Fruit fly (Drosophila melanogaster) whole organism, embryonic: ENCODE measurements around the gene CG17841.

Source experiments
- Bteb2 ChIP-seq: fragments of 200-800 bp; sonication (Bioruptor generic); optimal IDR thresholded peaks from 2 replicates; lab custom pipeline; 2016; ENCODE audit warnings: missing biosample characterization, missing genetic modification characterization
- CG10267 ChIP-seq: fragments of 200-800 bp; sonication (Bioruptor generic); optimal IDR thresholded peaks from 2 replicates; lab custom pipeline; 2018; ENCODE audit warnings: missing biosample characterization, mild to moderate bottlenecking, missing genetic modification characterization, moderate library complexity
- CG11560 ChIP-seq: fragments of 200-800 bp; sonication (Bioruptor generic); IDR thresholded peaks from 3 replicates; pipeline ENCODE4 v1.3.6; 2022; ENCODE audit warnings: missing biosample characterization, missing genetic modification characterization
- CG12659 ChIP-seq: fragments of 200-800 bp; sonication (Bioruptor generic); optimal IDR thresholded peaks from 3 replicates; lab custom pipeline; 2017; ENCODE audit warnings: mild to moderate bottlenecking, missing biosample characterization, missing genetic modification reagents, missing genetic modification characterization
- CG13424 ChIP-seq: fragments of 200-800 bp; sonication (Bioruptor generic); optimal IDR thresholded peaks from 2 replicates; lab custom pipeline; 2019; ENCODE audit warnings: missing biosample characterization, mild to moderate bottlenecking, missing genetic modification characterization, moderate library complexity
- CG15514 ChIP-seq: fragments of 200-800 bp; sonication (Bioruptor generic); optimal IDR thresholded peaks from 3 replicates; lab custom pipeline; 2017; ENCODE audit warnings: missing biosample characterization, missing genetic modification characterization, mild to moderate bottlenecking, moderate library complexity, missing genetic modification reagents
- CG15696 ChIP-seq: fragments of 200-800 bp; sonication (Bioruptor generic); optimal IDR thresholded peaks from 2 replicates; lab custom pipeline; 2019; ENCODE audit warnings: missing biosample characterization, mild to moderate bottlenecking, missing genetic modification characterization, moderate library complexity
- CG17328 ChIP-seq: fragments of 200-800 bp; sonication (Bioruptor generic); IDR thresholded peaks from 2 replicates; pipeline ENCODE4 v1.3.6; 2022; ENCODE audit warnings: missing biosample characterization, missing genetic modification characterization
- CG2129 ChIP-seq: fragments of 200-800 bp; sonication (Bioruptor generic); IDR thresholded peaks from 2 replicates; pipeline ENCODE4 v1.3.6; 2022; ENCODE audit warnings: missing biosample characterization, missing genetic modification characterization; ENCODE audit not compliant: partially characterized antibody
- CG32772 ChIP-seq: fragments of 200-800 bp; sonication (Bioruptor generic); IDR thresholded peaks from 2 replicates; pipeline ENCODE4 v1.3.6; 2022; ENCODE audit warnings: missing biosample characterization, missing genetic modification characterization
- CG34422 ChIP-seq: fragments of 200-800 bp; sonication (Bioruptor generic); IDR thresholded peaks from 3 replicates; pipeline ENCODE4 v1.3.6; 2022; ENCODE audit warnings: missing biosample characterization, missing genetic modification characterization
- CG4424 ChIP-seq: fragments of 200-800 bp; sonication (Bioruptor generic); optimal IDR thresholded peaks from 3 replicates; lab custom pipeline; 2016; ENCODE audit warnings: missing biosample characterization, missing genetic modification characterization
- CG6791 ChIP-seq: fragments of 200-800 bp; sonication (Bioruptor generic); IDR thresholded peaks from 3 replicates; pipeline ENCODE4 v1.3.6; 2022; ENCODE audit warnings: missing biosample characterization, missing genetic modification characterization; ENCODE audit not compliant: partially characterized antibody
- CG7963 ChIP-seq: fragments of 200-800 bp; sonication (Bioruptor generic); IDR thresholded peaks from 3 replicates; pipeline ENCODE4 v1.3.6; 2022; ENCODE audit warnings: missing biosample characterization, missing genetic modification characterization; ENCODE audit not compliant: partially characterized antibody
- CG9797 ChIP-seq: fragments of 200-800 bp; sonication (Bioruptor generic); optimal IDR thresholded peaks from 3 replicates; lab custom pipeline; 2018; ENCODE audit warnings: missing biosample characterization, mild to moderate bottlenecking, missing genetic modification characterization
- Camta ChIP-seq: fragments of 200-800 bp; sonication (Bioruptor generic); optimal IDR thresholded peaks from 2 replicates; lab custom pipeline; 2016; ENCODE audit warnings: missing biosample characterization, missing genetic modification characterization
- Dp ChIP-seq: fragments of 200-800 bp; sonication (Bioruptor generic); optimal IDR thresholded peaks from 2 replicates; lab custom pipeline; 2018; ENCODE audit warnings: missing biosample characterization, mild to moderate bottlenecking, missing genetic modification characterization, moderate library complexity
- Dref ChIP-seq: fragments of 200-800 bp; sonication (Bioruptor generic); IDR thresholded peaks from 2 replicates; pipeline ENCODE4 v1.3.6; 2022; ENCODE audit warnings: missing biosample characterization, missing genetic modification characterization
- HLH4C ChIP-seq: fragments of 200-800 bp; sonication (Bioruptor generic); IDR thresholded peaks from 3 replicates; pipeline ENCODE4 v1.3.6; 2022; ENCODE audit warnings: missing biosample characterization, missing genetic modification characterization; ENCODE audit not compliant: partially characterized antibody
- HmgZ ChIP-seq: fragments of 200-800 bp; sonication (Bioruptor generic); optimal IDR thresholded peaks from 2 replicates; lab custom pipeline; 2018; ENCODE audit warnings: missing biosample characterization, mild to moderate bottlenecking, missing genetic modification characterization
- MBD-R2 ChIP-seq: fragments of 200-800 bp; sonication (Bioruptor generic); IDR thresholded peaks from 2 replicates; pipeline ENCODE4 v1.3.6; 2022; ENCODE audit warnings: missing biosample characterization, missing genetic modification characterization
- Myb ChIP-seq: fragments of 200-800 bp; sonication (Bioruptor generic); optimal IDR thresholded peaks from 2 replicates; lab custom pipeline; 2016; ENCODE audit warnings: missing biosample characterization, missing genetic modification characterization
- Opbp ChIP-seq: fragments of 200-800 bp; sonication (Bioruptor generic); IDR thresholded peaks from 3 replicates; pipeline ENCODE4 v1.3.6; 2022; ENCODE audit warnings: missing biosample characterization, missing genetic modification characterization; ENCODE audit not compliant: partially characterized antibody
- Scr ChIP-seq: fragments of 200-800 bp; sonication (Bioruptor generic); IDR thresholded peaks from 2 replicates; pipeline ENCODE4 v1.3.6; 2022; ENCODE audit warnings: missing biosample characterization, missing genetic modification characterization; ENCODE audit not compliant: partially characterized antibody
- Tbp ChIP-seq: fragments of >200 bp; optimal IDR thresholded peaks from 2 replicates; lab custom pipeline; 2018; ENCODE audit warnings: missing biosample characterization, missing genetic modification characterization
- ash1 ChIP-seq: fragments of 200-800 bp; sonication (Bioruptor generic); optimal IDR thresholded peaks from 2 replicates; lab custom pipeline; 2018; ENCODE audit warnings: missing biosample characterization, mild to moderate bottlenecking, missing genetic modification characterization
- az2 ChIP-seq: fragments of 200-800 bp; sonication (Bioruptor generic); optimal IDR thresholded peaks from 3 replicates; lab custom pipeline; 2016; ENCODE audit warnings: missing biosample characterization, missing genetic modification characterization
- chif ChIP-seq, 2 experiments: fragments of 200-800 bp; sonication (Bioruptor generic); optimal IDR thresholded peaks; 3 replicates each; lab custom pipeline; 2016; ENCODE audit warnings: missing biosample characterization in 2 of 2, missing genetic modification characterization in 2 of 2
- corto ChIP-seq: fragments of 200-800 bp; sonication (Bioruptor generic); optimal IDR thresholded peaks from 2 replicates; lab custom pipeline; 2016; ENCODE audit warnings: missing biosample characterization, mild to moderate bottlenecking, missing genetic modification characterization, moderate library complexity
- crc ChIP-seq: fragments of 200-800 bp; sonication (Bioruptor generic); optimal IDR thresholded peaks from 2 replicates; lab custom pipeline; 2016; ENCODE audit warnings: missing biosample characterization, missing genetic modification characterization
- da ChIP-seq: fragments of 200-800 bp; sonication (Bioruptor generic); optimal IDR thresholded peaks from 2 replicates; lab custom pipeline; 2016; ENCODE audit warnings: missing biosample characterization, missing genetic modification characterization
- eve ChIP-seq, 2 experiments: fragments of >200 bp; optimal IDR thresholded peaks; 2 replicates each; lab custom pipeline; 2017; ENCODE audit warnings: missing biosample characterization in 2 of 2, missing genetic modification characterization in 2 of 2
- fd64A ChIP-seq: fragments of 200-800 bp; sonication (Bioruptor generic); optimal IDR thresholded peaks from 3 replicates; lab custom pipeline; 2018; ENCODE audit warnings: missing biosample characterization, mild to moderate bottlenecking, missing genetic modification characterization
- fd96Cb ChIP-seq: fragments of 200-800 bp; sonication (Bioruptor generic); optimal IDR thresholded peaks from 2 replicates; lab custom pipeline; 2018; ENCODE audit warnings: missing biosample characterization, mild to moderate bottlenecking, missing genetic modification characterization, moderate library complexity
- fru ChIP-seq: fragments of >200 bp; optimal IDR thresholded peaks from 2 replicates; lab custom pipeline; 2017
- gsb ChIP-seq: fragments of 200-800 bp; sonication (Bioruptor generic); IDR thresholded peaks from 2 replicates; pipeline ENCODE4 v1.3.6; 2022; ENCODE audit warnings: missing biosample characterization, missing genetic modification characterization
- gt ChIP-seq: fragments of 200-800 bp; sonication (Bioruptor generic); IDR thresholded peaks from 2 replicates; pipeline ENCODE4 v1.3.6; 2022; ENCODE audit warnings: missing biosample characterization, missing genetic modification characterization
- lab ChIP-seq: fragments of 200-800 bp; sonication (Bioruptor generic); optimal IDR thresholded peaks from 3 replicates; lab custom pipeline; 2017; ENCODE audit warnings: missing biosample characterization, missing genetic modification characterization, mild to moderate bottlenecking, moderate library complexity, missing genetic modification reagents
- lov ChIP-seq, 2 experiments: fragments of 200-800 bp in 1 of 2; fragments of >200 bp in 1 of 2; sonication (Bioruptor generic) in 1 of 2; IDR thresholded peaks in 1 of 2; optimal IDR thresholded peaks in 1 of 2; 2 replicates in 1 of 2; 3 replicates in 1 of 2; pipeline versions ENCODE4 v1.3.6 to Lab custom; 2017 to 2022; ENCODE audit warnings: missing biosample characterization in 1 of 2, missing genetic modification characterization in 1 of 2
- mirr ChIP-seq: fragments of 200-800 bp; sonication (Bioruptor generic); optimal IDR thresholded peaks from 3 replicates; lab custom pipeline; 2018; ENCODE audit warnings: missing biosample characterization, mild to moderate bottlenecking, missing genetic modification characterization
- nau ChIP-seq: fragments of 200-800 bp; sonication (Bioruptor generic); optimal IDR thresholded peaks from 3 replicates; lab custom pipeline; 2017; ENCODE audit warnings: missing biosample characterization, mild to moderate bottlenecking, missing genetic modification characterization, missing genetic modification reagents
- nerfin-2 ChIP-seq: fragments of 200-800 bp; sonication (Bioruptor generic); IDR thresholded peaks from 2 replicates; pipeline ENCODE4 v1.3.6; 2022; ENCODE audit warnings: missing biosample characterization, missing genetic modification characterization; ENCODE audit not compliant: partially characterized antibody
- ro ChIP-seq: fragments of 200-800 bp; sonication (Bioruptor generic); IDR thresholded peaks from 2 replicates; pipeline ENCODE4 v1.3.6; 2022; ENCODE audit warnings: missing biosample characterization, missing genetic modification characterization
- sna ChIP-seq: fragments of 200-800 bp; sonication (Bioruptor generic); IDR thresholded peaks from 2 replicates; pipeline ENCODE4 v1.3.6; 2022; ENCODE audit warnings: missing biosample characterization, missing genetic modification characterization; ENCODE audit not compliant: partially characterized antibody
- stc ChIP-seq: fragments of 200-800 bp; sonication (Bioruptor generic); IDR thresholded peaks from 2 replicates; pipeline ENCODE4 v1.3.6; 2022; ENCODE audit warnings: missing biosample characterization, missing genetic modification characterization
- sug ChIP-seq: fragments of 200-800 bp; optimal IDR thresholded peaks from 2 replicates; lab custom pipeline; 2019; ENCODE audit warnings: missing biosample characterization, mild to moderate bottlenecking, missing genetic modification characterization, moderate library complexity
- tap ChIP-seq: fragments of 200-800 bp; optimal IDR thresholded peaks from 3 replicates; lab custom pipeline; 2019; ENCODE audit warnings: missing biosample characterization, mild to moderate bottlenecking, missing genetic modification characterization, moderate library complexity
- tll ChIP-seq, 2 experiments: fragments of 200-800 bp in 1 of 2; fragments of >200 bp in 1 of 2; sonication (Bioruptor generic) in 1 of 2; optimal IDR thresholded peaks; 2 replicates each; lab custom pipeline; 2017 to 2019; ENCODE audit warnings: missing biosample characterization in 2 of 2, missing genetic modification characterization in 2 of 2, mild to moderate bottlenecking in 1 of 2, moderate library complexity in 1 of 2
- tna ChIP-seq: fragments of 200-800 bp; sonication (Bioruptor generic); IDR thresholded peaks from 2 replicates; pipeline ENCODE4 v1.3.6; 2022; ENCODE audit warnings: missing biosample characterization, missing genetic modification characterization; ENCODE audit not compliant: partially characterized antibody
- wek ChIP-seq: fragments of 200-800 bp; sonication (Bioruptor generic); optimal IDR thresholded peaks from 3 replicates; lab custom pipeline; 2018; ENCODE audit warnings: missing biosample characterization, mild to moderate bottlenecking, missing genetic modification characterization, moderate library complexity

CG17841 gene

DNA sequence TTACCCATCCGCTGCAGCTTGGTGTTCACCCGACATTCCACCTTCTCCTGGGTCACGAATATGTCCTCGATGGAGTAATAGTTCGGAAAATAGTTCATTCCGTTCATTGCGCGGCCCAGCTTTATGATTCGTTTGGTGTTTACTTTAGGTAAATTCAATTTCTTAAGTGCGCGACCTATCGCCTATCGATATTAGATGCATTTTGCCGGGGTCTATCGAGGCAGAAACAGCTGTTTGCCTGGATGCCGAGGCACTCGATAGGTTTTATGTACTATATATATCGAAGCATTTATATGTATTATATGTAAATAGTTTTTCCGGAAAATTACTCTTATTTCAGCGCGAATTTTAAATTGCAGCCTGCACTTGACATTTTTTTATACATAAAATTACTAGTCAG lies 17.1 kb downstream of the CG17841 start (continued):
- no peak for TF ChIP-seq CG4424 (GFP tag; lab: Kevin White, UChicago)
- peak; percentile 63 for TF ChIP-seq Scr (GFP tag; lab: Robert Waterston, UW)
- TF ChIP-seq tna: peak; percentile 80
- TF ChIP-seq wek: no peak
- peak; percentile 65 for TF ChIP-seq Dref (GFP tag; lab: Robert Waterston, UW)
- peak; percentile 63 for TF ChIP-seq Dp
- TF ChIP-seq HLH4C (GFP tag; lab: Robert Waterston, UW): peak; percentile 76
- TF ChIP-seq CG13424 (tag; lab: Kevin White, UChicago): no peak
- TF ChIP-seq Camta: no peak
- TF ChIP-seq CG11560 (tag; lab: Robert Waterston, UW): peak; percentile 35; the same call in 1 of the 3 replicates
- no peak for TF ChIP-seq gsb
- peak; percentile 75; the same call in 2 of the 3 replicates for TF ChIP-seq Opbp (GFP tag; lab: Robert Waterston, UW)
- no peak for TF ChIP-seq stc (GFP tag; lab: Robert Waterston, UW)
- no peak for TF ChIP-seq fru (lab: Kevin White, UChicago)
- no peak for TF ChIP-seq da (GFP tag; lab: Kevin White, UChicago)
- no peak for TF ChIP-seq chif (GFP tag; optimal IDR thresholded peaks at IDR 0.05; lab: Kevin White, UChicago)
- no peak for TF ChIP-seq fd64A
- TF ChIP-seq gt (GFP tag; lab: Robert Waterston, UW): no peak
- TF ChIP-seq CG2129: 0 out of 2 replicates have a peak, but pooled peaks have one; percentile 18
- no peak for TF ChIP-seq CG32772 (GFP tag; lab: Robert Waterston, UW)
- no peak for TF ChIP-seq nau (GFP tag; lab: Kevin White, UChicago)
- peak; percentile 60 for TF ChIP-seq nerfin-2
- TF ChIP-seq MBD-R2 (GFP tag; lab: Robert Waterston, UW): peak; percentile 48; the same call in 1 of the 2 replicates
- TF ChIP-seq Bteb2 (GFP tag; lab: Kevin White, UChicago): no peak
- TF ChIP-seq CG7963 (GFP tag; lab: Robert Waterston, UW): peak; percentile 62; the same call in 1 of the 3 replicates
- no peak for TF ChIP-seq CG9797 (GFP tag; lab: Kevin White, UChicago)
- TF ChIP-seq ro: no peak
- TF ChIP-seq CG15514 (GFP tag; lab: Kevin White, UChicago): peak; percentile 3
- TF ChIP-seq mirr (GFP tag; lab: Kevin White, UChicago): no peak
- TF ChIP-seq CG17328 (GFP tag; lab: Robert Waterston, UW): no peak
- TF ChIP-seq lab (GFP tag; lab: Kevin White, UChicago): no peak
- no peak for TF ChIP-seq HmgZ (tag; lab: Kevin White, UChicago)
- no peak for TF ChIP-seq tap (tag; lab: Kevin White, UChicago)
- no peak for TF ChIP-seq Myb (GFP tag; lab: Kevin White, UChicago)
- no peak for TF ChIP-seq Tbp
- TF ChIP-seq CG15696 (tag; lab: Kevin White, UChicago): no peak
- TF ChIP-seq CG12659 (GFP tag; lab: Kevin White, UChicago): no peak
- no peak for TF ChIP-seq eve (GFP tag; optimal IDR thresholded peaks at IDR 0.05; lab: Kevin White, UChicago)
- no peak for TF ChIP-seq crc (GFP tag; lab: Kevin White, UChicago)
- TF ChIP-seq CG10267 (tag; lab: Kevin White, UChicago): no peak
- no peak for TF ChIP-seq az2 (GFP tag; lab: Kevin White, UChicago)
- TF ChIP-seq corto (GFP tag; lab: Kevin White, UChicago): no peak
- TF ChIP-seq CG6791 (GFP tag; lab: Robert Waterston, UW): peak; percentile 80
- TF ChIP-seq tll (GFP tag; optimal IDR thresholded peaks at IDR 0.05; lab: Kevin White, UChicago): no peak
- TF ChIP-seq ash1: no peak
- TF ChIP-seq CG34422 (GFP tag; lab: Robert Waterston, UW): no peak
- no peak for TF ChIP-seq sug
- peak; percentile 55 for TF ChIP-seq sna (GFP tag; lab: Robert Waterston, UW)
- TF ChIP-seq fd96Cb (tag; lab: Kevin White, UChicago): no peak
- no peak for TF ChIP-seq lov (optimal IDR thresholded peaks at IDR 0.05; lab: Kevin White, UChicago)
- TF ChIP-seq lov (GFP tag; IDR thresholded peaks at IDR 0.05; lab: Robert Waterston, UW): no peak
